Fruit fly (Drosophila melanogaster) whole organism, adult: ENCODE results near the gene CG5274.

ENCODE experiments used
- CG11617 ChIP-seq: fragments of 200-800 bp; sonication (Bioruptor generic); optimal IDR thresholded peaks from 2 replicates; lab custom pipeline; 2017; ENCODE audit warnings: mild to moderate bottlenecking, missing biosample characterization, missing genetic modification reagents, missing genetic modification characterization
- CG12768 ChIP-seq: fragments of 200-800 bp; sonication (Bioruptor generic); optimal IDR thresholded peaks from 2 replicates; lab custom pipeline; 2017; ENCODE audit warnings: missing biosample characterization, missing genetic modification characterization, mild to moderate bottlenecking, moderate library complexity, missing genetic modification reagents
- CG14711 ChIP-seq: fragments of 200-800 bp; sonication (Bioruptor generic); optimal IDR thresholded peaks from 2 replicates; lab custom pipeline; 2018; ENCODE audit warnings: missing biosample characterization, mild to moderate bottlenecking, missing genetic modification characterization, moderate library complexity
- CG1620 ChIP-seq: fragments of 200-800 bp; sonication (Bioruptor generic); optimal IDR thresholded peaks from 2 replicates; lab custom pipeline; 2016; ENCODE audit warnings: missing biosample characterization, missing genetic modification characterization
- CG33017 ChIP-seq: fragments of 200-800 bp; sonication (Bioruptor generic); optimal IDR thresholded peaks from 2 replicates; lab custom pipeline; 2018; ENCODE audit warnings: missing biosample characterization, mild to moderate bottlenecking, missing genetic modification characterization, moderate library complexity
- CG5204 ChIP-seq: fragments of 200-800 bp; sonication (Bioruptor generic); optimal IDR thresholded peaks from 2 replicates; lab custom pipeline; 2016; ENCODE audit warnings: missing biosample characterization, missing genetic modification characterization
- CG7045 ChIP-seq: fragments of 200-800 bp; sonication (Bioruptor generic); optimal IDR thresholded peaks from 2 replicates; lab custom pipeline; 2017; ENCODE audit warnings: missing biosample characterization, mild to moderate bottlenecking, missing genetic modification characterization
- CG7101 ChIP-seq: fragments of 200-800 bp; sonication (Bioruptor generic); optimal IDR thresholded peaks from 2 replicates; lab custom pipeline; 2018; ENCODE audit warnings: missing biosample characterization, mild to moderate bottlenecking, missing genetic modification characterization, moderate library complexity
- Clk ChIP-seq: fragments of 200-800 bp; sonication (Bioruptor generic); optimal IDR thresholded peaks from 2 replicates; lab custom pipeline; 2017; ENCODE audit warnings: missing biosample characterization, missing genetic modification characterization
- Crg-1 ChIP-seq: fragments of 200-800 bp; sonication (Bioruptor generic); optimal IDR thresholded peaks from 2 replicates; lab custom pipeline; 2016; ENCODE audit warnings: missing biosample characterization, missing genetic modification characterization
- Hr96 ChIP-seq: fragments of 200-800 bp; sonication (Bioruptor generic); optimal IDR thresholded peaks from 2 replicates; lab custom pipeline; 2016; ENCODE audit warnings: missing biosample characterization, missing genetic modification characterization
- Mnt ChIP-seq: fragments of 200-800 bp; sonication (Bioruptor generic); optimal IDR thresholded peaks from 2 replicates; lab custom pipeline; 2016; ENCODE audit warnings: missing biosample characterization, mild to moderate bottlenecking, missing genetic modification characterization
- bab1 ChIP-seq: fragments of 200-800 bp; sonication (Bioruptor generic); optimal IDR thresholded peaks from 3 replicates; lab custom pipeline; 2019; ENCODE audit warnings: missing biosample characterization, mild to moderate bottlenecking, missing genetic modification characterization, moderate library complexity
- cic ChIP-seq: fragments of 200-800 bp; sonication (Bioruptor generic); optimal IDR thresholded peaks from 2 replicates; lab custom pipeline; 2017; ENCODE audit warnings: missing biosample characterization, mild to moderate bottlenecking, missing genetic modification characterization, moderate library complexity
- cnc ChIP-seq, 2 experiments: fragments of >200 bp; optimal IDR thresholded peaks; 2 replicates each; lab custom pipeline; 2017
- kay ChIP-seq: fragments of 200-800 bp; sonication (Bioruptor generic); peaks from one replicate; lab custom pipeline; 2016; ENCODE audit warnings: missing biosample characterization, missing genetic modification characterization, borderline replicate concordance
- ovo ChIP-seq: fragments of 200-800 bp; sonication (Bioruptor generic); optimal IDR thresholded peaks from 2 replicates; lab custom pipeline; 2016; ENCODE audit warnings: missing biosample characterization, missing genetic modification characterization
- pad ChIP-seq: fragments of 200-800 bp; sonication (Bioruptor generic); optimal IDR thresholded peaks from 3 replicates; lab custom pipeline; 2017; ENCODE audit warnings: missing biosample characterization, missing genetic modification characterization, mild to moderate bottlenecking, moderate library complexity, missing genetic modification reagents
- tj ChIP-seq: fragments of 200-800 bp; sonication (Bioruptor generic); optimal IDR thresholded peaks from 3 replicates; lab custom pipeline; 2017; ENCODE audit warnings: missing biosample characterization, mild to moderate bottlenecking, missing genetic modification characterization, moderate library complexity
- toe ChIP-seq: fragments of 200-800 bp; sonication (Bioruptor generic); optimal IDR thresholded peaks from 2 replicates; lab custom pipeline; 2016; ENCODE audit warnings: missing biosample characterization, missing genetic modification characterization

Gene CG5274

dm6 chr3L:20387038-20387842 is 40.2 kb downstream of the CG5274 start:
- no peak for TF ChIP-seq CG5204 (GFP tag; lab: Kevin White, UChicago)
- peak; percentile 52 for TF ChIP-seq kay
- TF ChIP-seq toe (GFP tag; lab: Kevin White, UChicago), result no peak
- no peak for TF ChIP-seq ovo (GFP tag; lab: Kevin White, UChicago)
- TF ChIP-seq Crg-1 (GFP tag; lab: Kevin White, UChicago), result no peak
- TF ChIP-seq cic, result peak; percentile 91
- TF ChIP-seq CG33017 (tag; lab: Kevin White, UChicago), result peak; percentile 10
- peak; percentile 82 for TF ChIP-seq Mnt

- TF ChIP-seq CG7045 (GFP tag; lab: Kevin White, UChicago) (peak; percentile 19), CG5204 (GFP tag; lab: Kevin White, UChicago) (no peak), Clk (GFP tag; lab: Kevin White, UChicago) (peak; percentile 3), cnc (optimal IDR thresholded peaks at IDR 0.05; lab: Kevin White, UChicago) (no peak), ovo (GFP tag; lab: Kevin White, UChicago) (peak; percentile 30), Mnt (peak; percentile 76), toe (GFP tag; lab: Kevin White, UChicago) (no peak), Crg-1 (GFP tag; lab: Kevin White, UChicago) (no peak), CG12768 (GFP tag; lab: Kevin White, UChicago) (peak; percentile 57), kay (no peak), CG7101 (tag; lab: Kevin White, UChicago) (no peak), cic (peak; percentile 91), tj (peak; percentile 11), Hr96 (peak; percentile 46), pad (GFP tag; lab: Kevin White, UChicago) (peak; percentile 93), bab1 (GFP tag; lab: Kevin White, UChicago) (no peak), CG11617 (GFP tag; lab: Kevin White, UChicago) (no peak), CG14711 (tag; lab: Kevin White, UChicago) (no peak), CG1620 (GFP tag; lab: Kevin White, UChicago) (no peak)
These were observed 41.5 kb downstream of the CG5274 start for dm6 chr3L:20385969-20386370.

- TF ChIP-seq tj (peak; percentile 70), CG33017 (tag; lab: Kevin White, UChicago) (no peak), Mnt (peak; percentile 1), CG1620 (GFP tag; lab: Kevin White, UChicago) (no peak), kay (peak; percentile 85), bab1 (GFP tag; lab: Kevin White, UChicago) (no peak), CG7045 (GFP tag; lab: Kevin White, UChicago) (peak; percentile 15), cic (peak; percentile 51), cnc (optimal IDR thresholded peaks at IDR 0.05; lab: Kevin White, UChicago) (peak in 1 of 2 experiments; percentile 39)
These were observed 42.1 kb downstream of the CG5274 start for dm6 chr3L:20385408-20385807.

- TF ChIP-seq CG1620 (GFP tag; lab: Kevin White, UChicago), result no peak
- TF ChIP-seq kay, result peak; percentile 93
These were observed 42.5 kb downstream of the CG5274 start for dm6 chr3L:20385006-20385405.

- TF ChIP-seq cic (peak; percentile 37), Mnt (peak; percentile 69), CG5204 (GFP tag; lab: Kevin White, UChicago) (peak; percentile 83), ovo (GFP tag; lab: Kevin White, UChicago) (peak; percentile 59), CG7101 (tag; lab: Kevin White, UChicago) (peak; percentile 87), CG11617 (GFP tag; lab: Kevin White, UChicago) (peak; percentile 86), CG33017 (tag; lab: Kevin White, UChicago) (peak; percentile 85), toe (GFP tag; lab: Kevin White, UChicago) (peak; percentile 80), kay (no peak), pad (GFP tag; lab: Kevin White, UChicago) (peak; percentile 76), bab1 (GFP tag; lab: Kevin White, UChicago) (peak; percentile 78), CG14711 (tag; lab: Kevin White, UChicago) (peak; percentile 84), CG7045 (GFP tag; lab: Kevin White, UChicago) (peak; percentile 85), Crg-1 (GFP tag; lab: Kevin White, UChicago) (peak; percentile 90), CG12768 (GFP tag; lab: Kevin White, UChicago) (peak; percentile 75), Clk (GFP tag; lab: Kevin White, UChicago) (peak; percentile 69), cnc (optimal IDR thresholded peaks at IDR 0.05; lab: Kevin White, UChicago) (peak in 1 of 2 experiments; percentile 27), tj (peak; percentile 99), CG1620 (GFP tag; lab: Kevin White, UChicago) (peak; percentile 81), Hr96 (peak; percentile 77)
These were observed 43.2 kb downstream of the CG5274 start, which contains the start of the genes CG5498 and fbl for dm6 chr3L:20384086-20384810. CG5498 (minus strand) TSS chr3L:20384109. fbl (plus strand) TSS chr3L:20384429.

dm6 chr3L:20379496-20379895 is 48.0 kb downstream of the CG5274 start:
- TF ChIP-seq CG11617 (GFP tag; lab: Kevin White, UChicago) (no peak), pad (GFP tag; lab: Kevin White, UChicago) (no peak), tj (no peak), CG1620 (GFP tag; lab: Kevin White, UChicago) (no peak), toe (GFP tag; lab: Kevin White, UChicago) (no peak), Crg-1 (GFP tag; lab: Kevin White, UChicago) (no peak), CG14711 (tag; lab: Kevin White, UChicago) (no peak), CG33017 (tag; lab: Kevin White, UChicago) (no peak), bab1 (GFP tag; lab: Kevin White, UChicago) (no peak), Hr96 (no peak), ovo (GFP tag; lab: Kevin White, UChicago) (no peak), cic (no peak)
